Fruit fly (Drosophila melanogaster) whole organism, prepupa: ENCODE measurements around the gene Pfas.

ENCODE experiments used
- CG16779 ChIP-seq: fragments of 200-800 bp; sonication (Bioruptor generic); optimal IDR thresholded peaks from 3 replicates; lab custom pipeline; 2017; ENCODE audit warnings: missing biosample characterization, mild to moderate bottlenecking, missing genetic modification characterization
- CG31627 ChIP-seq: fragments of 200-800 bp; sonication (Bioruptor generic); optimal IDR thresholded peaks from 3 replicates; lab custom pipeline; 2016; ENCODE audit warnings: missing biosample characterization, missing genetic modification characterization
- CG6854 ChIP-seq: fragments of 200-800 bp; sonication (Bioruptor generic); optimal IDR thresholded peaks from 2 replicates; lab custom pipeline; 2017; ENCODE audit warnings: missing biosample characterization, mild to moderate bottlenecking, missing genetic modification characterization
- Hr39 ChIP-seq: fragments of 200-800 bp; sonication (Bioruptor generic); optimal IDR thresholded peaks from 2 replicates; lab custom pipeline; 2016; ENCODE audit warnings: missing biosample characterization, missing genetic modification characterization
- eg ChIP-seq: fragments of 200-800 bp; sonication (Bioruptor generic); IDR thresholded peaks from 3 replicates; pipeline ENCODE4 v1.3.6; 2022; ENCODE audit warnings: missing biosample characterization, missing genetic modification characterization
- pdm3 ChIP-seq: fragments of 200-800 bp; sonication (Bioruptor generic); optimal IDR thresholded peaks from 3 replicates; lab custom pipeline; 2016; ENCODE audit warnings: missing biosample characterization, missing genetic modification characterization
- salr ChIP-seq, 2 experiments: fragments of 200-800 bp; sonication (Bioruptor generic); optimal IDR thresholded peaks; 3 replicates each; lab custom pipeline; 2016 to 2018; ENCODE audit warnings: missing biosample characterization in 2 of 2, missing genetic modification characterization in 2 of 2, mild to moderate bottlenecking in 1 of 2
- spab ChIP-seq: fragments of 200-800 bp; sonication (Bioruptor generic); optimal IDR thresholded peaks from 2 replicates; lab custom pipeline; 2017; ENCODE audit warnings: missing biosample characterization, mild to moderate bottlenecking, missing genetic modification characterization, missing genetic modification reagents

DNA sequence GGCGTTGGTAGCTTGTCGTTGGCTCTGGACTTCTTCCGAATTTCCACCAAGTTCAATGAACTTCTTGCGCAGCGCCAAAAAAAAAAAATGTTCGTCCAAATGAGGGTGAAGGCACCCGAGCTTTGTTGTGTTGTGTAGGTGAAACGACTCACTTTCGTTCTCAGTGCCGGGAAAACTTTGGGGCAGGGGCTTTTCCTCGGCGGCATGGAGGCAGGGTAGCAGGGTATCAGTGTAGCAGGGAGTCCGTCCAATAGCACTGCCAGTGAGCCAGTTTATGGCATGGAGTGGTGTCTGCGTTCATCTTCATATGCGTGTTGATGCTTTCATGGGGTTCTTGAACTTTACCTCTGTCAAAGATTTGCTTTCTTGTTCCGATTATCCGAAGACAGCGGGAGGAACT, 28.5 kb upstream of the Pfas start:
- TF ChIP-seq eg (GFP tag; lab: Robert Waterston, UW) (no peak), salr (GFP tag; optimal IDR thresholded peaks at IDR 0.05; lab: Kevin White, UChicago) (no peak), Hr39 (no peak), CG31627 (GFP tag; lab: Kevin White, UChicago) (no peak), spab (no peak), CG16779 (tag; lab: Kevin White, UChicago) (no peak), pdm3 (GFP tag; lab: Kevin White, UChicago) (no peak), CG6854 (GFP tag; lab: Kevin White, UChicago) (no peak)
